Fruit fly (Drosophila melanogaster): ENCODE data around the gene CG8003.

CG8003 gene

DNA sequence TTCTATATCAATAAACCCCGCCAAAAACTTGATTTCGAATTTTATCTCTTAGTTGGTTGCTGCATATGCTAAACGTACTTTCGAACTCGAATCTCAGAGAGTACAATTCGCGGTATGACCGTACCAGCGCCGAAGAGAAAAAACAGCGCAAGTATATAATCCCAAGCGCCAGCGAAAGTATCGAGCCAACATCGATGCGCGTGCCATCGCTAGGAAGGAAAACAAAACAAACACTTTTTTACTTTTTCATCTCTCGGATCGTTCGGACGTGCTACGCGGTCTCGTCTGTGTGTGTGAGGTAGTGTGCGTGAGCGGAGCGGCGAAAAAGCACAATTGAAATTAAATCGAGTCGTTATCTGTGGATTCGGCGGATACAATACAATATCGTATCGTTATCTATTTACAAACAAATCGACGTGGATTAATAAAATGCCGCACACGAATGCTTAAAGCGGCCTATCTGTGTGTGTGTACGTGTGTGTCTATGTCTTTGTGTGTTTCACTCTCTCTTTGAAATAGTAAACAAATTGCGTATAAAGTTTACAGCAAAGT is 3.3 kb downstream of the CG8003 start, which contains the start of gene simj (continued):
- TF ChIP-seq BEAF-32 (GFP tag; optimal IDR thresholded peaks at IDR 0.05) (peak; percentile 92), Mad (GFP tag; optimal IDR thresholded peaks at IDR 0.05) (peak; percentile 20), peb (GFP tag; IDR thresholded peaks at IDR 0.05) (no peak), CG42726 (GFP tag; IDR thresholded peaks at IDR 0.05; ENCODE audit: partially characterized antibody) (peak; percentile 94), CG1832 (GFP tag; optimal IDR thresholded peaks at IDR 0.05) (no peak), CG6175 (GFP tag; IDR thresholded peaks at IDR 0.05) (no peak; the same call in 2 of the 3 replicates), CG9437 (GFP tag; optimal IDR thresholded peaks at IDR 0.05) (no peak), C15 (GFP tag; IDR thresholded peaks at IDR 0.05) (no peak), HLHmδ (GFP tag; optimal IDR thresholded peaks at IDR 0.05) (peak; percentile 75), Sry-δ (GFP tag; optimal IDR thresholded peaks at IDR 0.05) (peak; percentile 99), Atf6 (GFP tag; IDR thresholded peaks at IDR 0.05) (peak; percentile 69), CG10654 (GFP tag; optimal IDR thresholded peaks at IDR 0.05) (no peak), Dref (GFP tag; IDR thresholded peaks at IDR 0.05) (no peak; the same call in none of the 2 replicates), CG12659 (GFP tag; optimal IDR thresholded peaks at IDR 0.05) (peak; percentile 86), sna (GFP tag; IDR thresholded peaks at IDR 0.05; ENCODE audit: partially characterized antibody) (peak; percentile 81), kni (GFP tag; optimal IDR thresholded peaks at IDR 0.05) (peak; percentile 53), row (GFP tag; IDR thresholded peaks at IDR 0.05) (peak; percentile 68), ranshi (GFP tag; IDR thresholded peaks at IDR 0.05) (peak; percentile 66; the same call in 1 of the 2 replicates), CG5953 (GFP tag; IDR thresholded peaks at IDR 0.05) (no peak), CG5245 (GFP tag; optimal IDR thresholded peaks at IDR 0.05) (no peak), CG2202 (tag; optimal IDR thresholded peaks at IDR 0.05) (peak; percentile 35), ftz-f1 (GFP tag; optimal IDR thresholded peaks at IDR 0.05) (peak; percentile 14), chinmo (GFP tag; IDR thresholded peaks at IDR 0.05; ENCODE audit: partially characterized antibody) (peak; percentile 96), CG8388 (GFP tag; optimal IDR thresholded peaks at IDR 0.05) (no peak), CG4617 (GFP tag; optimal IDR thresholded peaks at IDR 0.05; ENCODE audit: borderline replicate concordance) (peak; percentile 50), NK7.1 (GFP tag; optimal IDR thresholded peaks at IDR 0.05) (no peak), cg (GFP tag; optimal IDR thresholded peaks at IDR 0.05) (peak; percentile 94), Taf1 (GFP tag; IDR thresholded peaks at IDR 0.05) (no peak; the same call in 1 of the 2 replicates), jumu (GFP tag; optimal IDR thresholded peaks at IDR 0.05) (peak; percentile 46), CG2678 (tag; optimal IDR thresholded peaks at IDR 0.05) (peak; percentile 44), zf30C (GFP tag; optimal IDR thresholded peaks at IDR 0.05) (peak; percentile 6), unpg (GFP tag; optimal IDR thresholded peaks at IDR 0.05) (peak; percentile 52), Xrp1 (GFP tag; IDR thresholded peaks at IDR 0.05) (peak; percentile 39; the same call in 1 of the 2 replicates), CG10267 (tag; optimal IDR thresholded peaks at IDR 0.05) (peak; percentile 78), Hey (tag; optimal IDR thresholded peaks at IDR 0.05) (peak; percentile 42), pan (optimal IDR thresholded peaks at IDR 0.05) (no peak), pan (GFP tag; optimal IDR thresholded peaks at IDR 0.05 in 1 of 2, IDR thresholded peaks at IDR 0.05 in 1 of 2) (peak in 1 of 2 experiments; percentile 27), CG31224 (GFP tag; IDR thresholded peaks at IDR 0.05) (no peak), ro (GFP tag; IDR thresholded peaks at IDR 0.05) (no peak), CG14014 (GFP tag; IDR thresholded peaks at IDR 0.05) (peak; percentile 63; the same call in 1 of the 2 replicates), MBD-R2 (GFP tag; IDR thresholded peaks at IDR 0.05) (peak; percentile 55; the same call in 1 of the 2 replicates), p53 (GFP tag; optimal IDR thresholded peaks at IDR 0.05) (peak; percentile 53), oc (tag; optimal IDR thresholded peaks at IDR 0.05) (peak; percentile 70), pnt (GFP tag; optimal IDR thresholded peaks at IDR 0.05) (no peak), Sox100B (GFP tag; optimal IDR thresholded peaks at IDR 0.05) (no peak), CG9932 (GFP tag; IDR thresholded peaks at IDR 0.05) (peak; percentile 71), CG16813 (GFP tag; IDR thresholded peaks at IDR 0.05; ENCODE audit: partially characterized antibody) (peak; percentile 83), CG3838 (GFP tag; optimal IDR thresholded peaks at IDR 0.05) (peak; percentile 51), al (GFP tag; IDR thresholded peaks at IDR 0.05) (no peak), CG43689 (GFP tag; IDR thresholded peaks at IDR 0.05) (no peak)

All from whole organism, embryonic.